Fruit fly (Drosophila melanogaster) whole organism, embryonic: ENCODE measurements around the gene CG1979.
A peak's percentile ranks its signal among the peaks of the same experiment; 100 is the strongest.

ENCODE experiments used
- ATbp ChIP-seq: fragments of 200-800 bp; sonication (Bioruptor generic); optimal IDR thresholded peaks from 2 replicates; lab custom pipeline; 2017; ENCODE audit warnings: missing biosample characterization, mild to moderate bottlenecking, missing genetic modification characterization, missing genetic modification reagents
- Asciz ChIP-seq: fragments of 200-800 bp; sonication (Bioruptor generic); optimal IDR thresholded peaks from 2 replicates; lab custom pipeline; 2017; ENCODE audit warnings: missing biosample characterization, mild to moderate bottlenecking, missing genetic modification characterization, missing genetic modification reagents
- Bteb2 ChIP-seq: fragments of 200-800 bp; sonication (Bioruptor generic); optimal IDR thresholded peaks from 2 replicates; lab custom pipeline; 2016; ENCODE audit warnings: missing biosample characterization, missing genetic modification characterization
- CG14014 ChIP-seq: fragments of 200-800 bp; sonication (Bioruptor generic); IDR thresholded peaks from 2 replicates; pipeline ENCODE4 v1.3.6; 2022; ENCODE audit warnings: missing biosample characterization, missing genetic modification characterization
- CG1602 ChIP-seq: fragments of 200-800 bp; sonication (Bioruptor generic); optimal IDR thresholded peaks from 3 replicates; lab custom pipeline; 2016; ENCODE audit warnings: missing biosample characterization, missing genetic modification characterization
- CG17186 ChIP-seq: fragments of 200-800 bp; sonication (Bioruptor generic); optimal IDR thresholded peaks from 3 replicates; lab custom pipeline; 2017; ENCODE audit warnings: missing biosample characterization, missing genetic modification reagents, missing genetic modification characterization
- CG17912 ChIP-seq: fragments of 200-800 bp; sonication (Bioruptor generic); optimal IDR thresholded peaks from 2 replicates; lab custom pipeline; 2018; ENCODE audit warnings: missing biosample characterization, mild to moderate bottlenecking, missing genetic modification characterization
- CG18764 ChIP-seq: fragments of 200-800 bp; sonication (Bioruptor generic); optimal IDR thresholded peaks from 3 replicates; lab custom pipeline; 2016; ENCODE audit warnings: missing biosample characterization, missing genetic modification characterization
- CG2116 ChIP-seq: fragments of 200-800 bp; sonication (Bioruptor generic); optimal IDR thresholded peaks from 3 replicates; lab custom pipeline; 2018; ENCODE audit warnings: missing biosample characterization, mild to moderate bottlenecking, missing genetic modification characterization
- CG31224 ChIP-seq: fragments of 200-800 bp; sonication (Bioruptor generic); IDR thresholded peaks from 2 replicates; pipeline ENCODE4 v1.3.6; 2022; ENCODE audit warnings: missing biosample characterization, missing genetic modification characterization
- CG3163 ChIP-seq: fragments of 200-800 bp; sonication (Bioruptor generic); optimal IDR thresholded peaks from 3 replicates; lab custom pipeline; 2016; ENCODE audit warnings: missing biosample characterization, missing genetic modification characterization
- CG32532 ChIP-seq: fragments of 200-800 bp; sonication (Bioruptor generic); IDR thresholded peaks from 2 replicates; pipeline ENCODE4 v1.3.6; 2022; ENCODE audit warnings: missing biosample characterization, missing genetic modification characterization
- CG5953 ChIP-seq: fragments of 200-800 bp; sonication (Bioruptor generic); IDR thresholded peaks from 2 replicates; pipeline ENCODE4 v1.3.6; 2022; ENCODE audit warnings: missing biosample characterization, missing genetic modification characterization
- CG7786 ChIP-seq: fragments of 200-800 bp; sonication (Bioruptor generic); optimal IDR thresholded peaks from 2 replicates; lab custom pipeline; 2016; ENCODE audit warnings: missing biosample characterization, missing genetic modification characterization
- CG8089 ChIP-seq: fragments of 200-800 bp; sonication (Bioruptor generic); optimal IDR thresholded peaks from 3 replicates; lab custom pipeline; 2016; ENCODE audit warnings: missing biosample characterization, missing genetic modification characterization
- CG8290 ChIP-seq, 3 experiments: fragments of 200-800 bp; sonication (Bioruptor generic); optimal IDR thresholded peaks; 2 replicates each; lab custom pipeline; 2016 to 2019; ENCODE audit warnings: missing biosample characterization in 3 of 3, missing genetic modification characterization in 3 of 3, mild to moderate bottlenecking in 2 of 3, moderate library complexity in 1 of 3
- CG8359 ChIP-seq: fragments of 200-800 bp; sonication (Bioruptor generic); optimal IDR thresholded peaks from 2 replicates; lab custom pipeline; 2017; ENCODE audit warnings: missing biosample characterization, mild to moderate bottlenecking, missing genetic modification characterization, borderline replicate concordance
- CG9727 ChIP-seq: fragments of 200-800 bp; sonication (Bioruptor generic); optimal IDR thresholded peaks from 3 replicates; lab custom pipeline; 2017; ENCODE audit warnings: missing biosample characterization, mild to moderate bottlenecking, missing genetic modification characterization
- CG9797 ChIP-seq: fragments of 200-800 bp; sonication (Bioruptor generic); optimal IDR thresholded peaks from 3 replicates; lab custom pipeline; 2018; ENCODE audit warnings: missing biosample characterization, mild to moderate bottlenecking, missing genetic modification characterization
- Deaf1 ChIP-seq: fragments of 200-800 bp; optimal IDR thresholded peaks from 3 replicates; lab custom pipeline; 2019; ENCODE audit warnings: missing biosample characterization, mild to moderate bottlenecking, missing genetic modification characterization, moderate library complexity
- Dip3 ChIP-seq: fragments of 200-800 bp; sonication (Bioruptor generic); optimal IDR thresholded peaks from 3 replicates; lab custom pipeline; 2016; ENCODE audit warnings: missing biosample characterization, missing genetic modification characterization
- Dref ChIP-seq: fragments of 200-800 bp; sonication (Bioruptor generic); IDR thresholded peaks from 2 replicates; pipeline ENCODE4 v1.3.6; 2022; ENCODE audit warnings: missing biosample characterization, missing genetic modification characterization
- H15 ChIP-seq: fragments of 200-800 bp; sonication (Bioruptor generic); IDR thresholded peaks from 3 replicates; pipeline ENCODE4 v1.3.6; 2022; ENCODE audit warnings: missing biosample characterization, missing genetic modification characterization
- Hand ChIP-seq: fragments of 200-800 bp; sonication (Bioruptor generic); optimal IDR thresholded peaks from 2 replicates; lab custom pipeline; 2017; ENCODE audit warnings: mild to moderate bottlenecking, missing biosample characterization, missing genetic modification reagents, missing genetic modification characterization
- Hr51 ChIP-seq, 2 experiments: fragments of 200-800 bp; sonication (Bioruptor generic); optimal IDR thresholded peaks; 2 replicates in 1 of 2; 3 replicates in 1 of 2; lab custom pipeline; 2016 to 2018; ENCODE audit warnings: missing biosample characterization in 2 of 2, missing genetic modification characterization in 2 of 2, mild to moderate bottlenecking in 1 of 2, moderate library complexity in 1 of 2
- Lhr ChIP-seq: fragments of 200-800 bp; sonication (Bioruptor generic); optimal IDR thresholded peaks from 3 replicates; lab custom pipeline; 2017; ENCODE audit warnings: mild to moderate bottlenecking, missing biosample characterization, missing genetic modification reagents, missing genetic modification characterization
- Mes4 ChIP-seq: fragments of 200-800 bp; sonication (Bioruptor generic); optimal IDR thresholded peaks from 2 replicates; lab custom pipeline; 2016; ENCODE audit warnings: missing biosample characterization, missing genetic modification characterization
- Mrtf ChIP-seq: fragments of 200-800 bp; sonication (Bioruptor generic); IDR thresholded peaks from 3 replicates; pipeline ENCODE4 v1.3.6; 2022; ENCODE audit warnings: missing biosample characterization, missing genetic modification characterization
- NC2α ChIP-seq: fragments of 200-800 bp; sonication (Bioruptor generic); optimal IDR thresholded peaks from 2 replicates; lab custom pipeline; 2016; ENCODE audit warnings: missing biosample characterization, missing genetic modification characterization
- Neu2 ChIP-seq: fragments of 200-800 bp; sonication (Bioruptor generic); optimal IDR thresholded peaks from 3 replicates; lab custom pipeline; 2016; ENCODE audit warnings: missing biosample characterization, missing genetic modification characterization, borderline replicate concordance
- Optix ChIP-seq: fragments of 200-800 bp; sonication (Bioruptor generic); IDR thresholded peaks from 3 replicates; pipeline ENCODE4 v1.3.6; 2022; ENCODE audit warnings: missing biosample characterization, missing genetic modification characterization
- Pdp1 ChIP-seq, 2 experiments: fragments of 200-800 bp; sonication (Bioruptor generic); optimal IDR thresholded peaks; 3 replicates each; lab custom pipeline; 2016; ENCODE audit warnings: missing biosample characterization in 2 of 2, missing genetic modification characterization in 2 of 2, mild to moderate bottlenecking in 1 of 2, moderate library complexity in 1 of 2
- Poxn ChIP-seq: fragments of 200-800 bp; sonication (Bioruptor generic); IDR thresholded peaks from 2 replicates; pipeline ENCODE4 v1.3.6; 2022; ENCODE audit warnings: missing biosample characterization, missing genetic modification characterization
- Ravus ChIP-seq: fragments of 200-800 bp; sonication (Bioruptor generic); IDR thresholded peaks from 2 replicates; pipeline ENCODE4 v1.3.6; 2022; ENCODE audit warnings: missing biosample characterization, missing genetic modification characterization
- Rfx ChIP-seq: fragments of 200-800 bp; sonication (Bioruptor generic); IDR thresholded peaks from 2 replicates; pipeline ENCODE4 v1.3.6; 2022; ENCODE audit warnings: missing biosample characterization, missing genetic modification characterization
- amos ChIP-seq: fragments of 200-800 bp; sonication (Bioruptor generic); IDR thresholded peaks from 2 replicates; pipeline ENCODE4 v1.3.6; 2022; ENCODE audit warnings: missing biosample characterization, missing genetic modification characterization; ENCODE audit not compliant: partially characterized antibody
- bab2 ChIP-seq: fragments of 200-800 bp; sonication (Bioruptor generic); optimal IDR thresholded peaks from 2 replicates; lab custom pipeline; 2016; ENCODE audit warnings: missing biosample characterization, missing genetic modification characterization
- fd102C ChIP-seq: fragments of 200-800 bp; sonication (Bioruptor generic); optimal IDR thresholded peaks from 2 replicates; lab custom pipeline; 2018; ENCODE audit warnings: missing biosample characterization, mild to moderate bottlenecking, missing genetic modification characterization, moderate library complexity
- fru ChIP-seq: fragments of >200 bp; optimal IDR thresholded peaks from 2 replicates; lab custom pipeline; 2017
- gem ChIP-seq: fragments of 200-800 bp; sonication (Bioruptor generic); optimal IDR thresholded peaks from 2 replicates; lab custom pipeline; 2019; ENCODE audit warnings: missing biosample characterization, mild to moderate bottlenecking, missing genetic modification characterization, moderate library complexity
- gfzf ChIP-seq: fragments of 200-800 bp; sonication (Bioruptor generic); optimal IDR thresholded peaks from 2 replicates; lab custom pipeline; 2016; ENCODE audit warnings: missing biosample characterization, mild to moderate bottlenecking, missing genetic modification characterization, moderate library complexity
- grau ChIP-seq: fragments of 200-800 bp; optimal IDR thresholded peaks from 3 replicates; lab custom pipeline; 2019; ENCODE audit warnings: missing biosample characterization, mild to moderate bottlenecking, missing genetic modification characterization, moderate library complexity
- gt ChIP-seq: fragments of 200-800 bp; sonication (Bioruptor generic); IDR thresholded peaks from 2 replicates; pipeline ENCODE4 v1.3.6; 2022; ENCODE audit warnings: missing biosample characterization, missing genetic modification characterization
- hbn ChIP-seq: fragments of 200-800 bp; sonication (Bioruptor generic); IDR thresholded peaks from 2 replicates; pipeline ENCODE4 v1.3.6; 2022; ENCODE audit warnings: missing biosample characterization, missing genetic modification characterization; ENCODE audit not compliant: partially characterized antibody
- mld ChIP-seq: fragments of 200-800 bp; sonication (Bioruptor generic); IDR thresholded peaks from 3 replicates; pipeline ENCODE4 v1.3.6; 2022; ENCODE audit warnings: missing biosample characterization, missing genetic modification characterization; ENCODE audit not compliant: partially characterized antibody
- onecut ChIP-seq: fragments of 200-800 bp; sonication (Bioruptor generic); IDR thresholded peaks from 2 replicates; pipeline ENCODE4 v1.3.6; 2022; ENCODE audit warnings: missing biosample characterization, missing genetic modification characterization
- pros ChIP-seq: fragments of 200-800 bp; sonication (Bioruptor generic); optimal IDR thresholded peaks from 3 replicates; lab custom pipeline; 2019; ENCODE audit warnings: missing biosample characterization, mild to moderate bottlenecking, missing genetic modification characterization, moderate library complexity
- sc ChIP-seq, 3 experiments: fragments of >200 bp in 2 of 3; fragments of 200-800 bp in 1 of 3; sonication (Bioruptor generic) in 1 of 3; optimal IDR thresholded peaks; 2 replicates in 2 of 3; 3 replicates in 1 of 3; lab custom pipeline; 2017; ENCODE audit warnings: mild to moderate bottlenecking in 1 of 3, missing biosample characterization in 1 of 3, missing genetic modification characterization in 1 of 3, missing genetic modification reagents in 1 of 3
- sd ChIP-seq: fragments of 200-800 bp; sonication (Bioruptor generic); optimal IDR thresholded peaks from 3 replicates; lab custom pipeline; 2018; ENCODE audit warnings: missing biosample characterization, mild to moderate bottlenecking, missing genetic modification characterization, moderate library complexity
- trem ChIP-seq: fragments of 200-800 bp; optimal IDR thresholded peaks from 3 replicates; lab custom pipeline; 2019; ENCODE audit warnings: missing biosample characterization, mild to moderate bottlenecking, missing genetic modification characterization, moderate library complexity

Gene CG1979

dm6 chr3R:7091904-7092303 lies 37.5 kb downstream of the CG1979 start (continued):
- no peak for TF ChIP-seq Dip3 (GFP tag; lab: Kevin White, UChicago)
- TF ChIP-seq Mes4 (GFP tag; lab: Kevin White, UChicago) = no peak
- TF ChIP-seq CG14014 = no peak
- no peak for TF ChIP-seq Deaf1 (tag; lab: Kevin White, UChicago)
- no peak for TF ChIP-seq Poxn (GFP tag; lab: Robert Waterston, UW)
- TF ChIP-seq trem = peak; percentile 97
- peak; percentile 40 for TF ChIP-seq grau (tag; lab: Kevin White, UChicago)
- no peak for TF ChIP-seq CG8089 (GFP tag; lab: Kevin White, UChicago)
- peak; percentile 38 for TF ChIP-seq CG3163 (GFP tag; lab: Kevin White, UChicago)
- TF ChIP-seq Optix (GFP tag; lab: Robert Waterston, UW) = no peak
- peak; percentile 74 for TF ChIP-seq hbn
- TF ChIP-seq CG5953 (GFP tag; lab: Robert Waterston, UW) = no peak
- TF ChIP-seq fru (lab: Kevin White, UChicago) = no peak
- no peak for TF ChIP-seq Ravus (GFP tag; lab: Robert Waterston, UW)
- TF ChIP-seq CG8359 = no peak
- TF ChIP-seq CG1602 (GFP tag; lab: Kevin White, UChicago) = peak; percentile 16
- peak; percentile 13 for TF ChIP-seq CG9797 (GFP tag; lab: Kevin White, UChicago)
- TF ChIP-seq bab2 (GFP tag; lab: Kevin White, UChicago) = peak; percentile 12
- TF ChIP-seq Asciz (GFP tag; lab: Kevin White, UChicago) = no peak
- TF ChIP-seq CG7786 (GFP tag; lab: Kevin White, UChicago) = no peak
- TF ChIP-seq gt (GFP tag; lab: Robert Waterston, UW) = no peak
- peak; percentile 15 for TF ChIP-seq CG17912
- no peak for TF ChIP-seq sd (tag; lab: Kevin White, UChicago)
- TF ChIP-seq gfzf (GFP tag; lab: Kevin White, UChicago) = peak; percentile 39
- TF ChIP-seq mld (GFP tag; lab: Robert Waterston, UW) = no peak
- TF ChIP-seq pros (GFP tag; lab: Kevin White, UChicago) = no peak
- TF ChIP-seq Pdp1 (GFP tag; optimal IDR thresholded peaks at IDR 0.05; lab: Kevin White, UChicago) = peak; percentile 5 to 66
- TF ChIP-seq CG32532 (GFP tag; lab: Robert Waterston, UW) = no peak
- TF ChIP-seq Bteb2 (GFP tag; lab: Kevin White, UChicago) = peak; percentile 46
- TF ChIP-seq CG31224 = no peak
- peak; percentile 3 for TF ChIP-seq CG17186
- TF ChIP-seq NC2α = no peak
- TF ChIP-seq ATbp (GFP tag; lab: Kevin White, UChicago) = no peak
- TF ChIP-seq Lhr (GFP tag; lab: Kevin White, UChicago) = peak; percentile 81
- peak; percentile 61 for TF ChIP-seq Dref (GFP tag; lab: Robert Waterston, UW)
- TF ChIP-seq H15 (GFP tag; lab: Robert Waterston, UW) = no peak
- no peak for TF ChIP-seq Mrtf (GFP tag; lab: Robert Waterston, UW)
- peak; percentile 43; the same call in 1 of the 2 replicates for TF ChIP-seq Rfx (GFP tag; lab: Robert Waterston, UW)
- TF ChIP-seq fd102C (GFP tag; lab: Kevin White, UChicago) = no peak
- peak; percentile 72 for TF ChIP-seq CG2116 (GFP tag; lab: Kevin White, UChicago)
- no peak for TF ChIP-seq CG9727 (GFP tag; lab: Kevin White, UChicago)
- peak; percentile 81 for TF ChIP-seq amos (GFP tag; lab: Robert Waterston, UW)
- no peak for TF ChIP-seq CG18764 (GFP tag; lab: Kevin White, UChicago)
- TF ChIP-seq Hr51 (GFP tag; optimal IDR thresholded peaks at IDR 0.05; lab: Kevin White, UChicago) = no peak
- no peak for TF ChIP-seq onecut (GFP tag; lab: Robert Waterston, UW)
- no peak for TF ChIP-seq Neu2 (GFP tag; lab: Kevin White, UChicago)
- peak; percentile 71 for TF ChIP-seq CG8290 (GFP tag; optimal IDR thresholded peaks at IDR 0.05; lab: Kevin White, UChicago)
- TF ChIP-seq CG8290 (tag; optimal IDR thresholded peaks at IDR 0.05; lab: Kevin White, UChicago) = no peak
- no peak for TF ChIP-seq sc (optimal IDR thresholded peaks at IDR 0.05; lab: Kevin White, UChicago)
- TF ChIP-seq sc (GFP tag; optimal IDR thresholded peaks at IDR 0.05; lab: Kevin White, UChicago) = no peak
- TF ChIP-seq Hand = no peak
- no peak for TF ChIP-seq gem (tag; lab: Kevin White, UChicago)
